Worm (Caenorhabditis elegans) whole organism, L3 larva: ENCODE data around the gene ipla-3.
A peak's percentile ranks its signal among the peaks of the same experiment; 100 is the strongest.

Experiments used
- R02D3.7 ChIP-seq: fragments of 150-350 bp; optimal IDR thresholded peaks from 2 replicates; lab custom pipeline; 2014; ENCODE audit warnings: missing biosample characterization, missing genetic modification characterization
- ZK546.5 ChIP-seq: sonication (generic microtip); optimal IDR thresholded peaks from 2 replicates; lab custom pipeline; 2017; ENCODE audit warnings: missing biosample characterization, missing genetic modification characterization
- aly-2 ChIP-seq: fragments of 150-350 bp; optimal IDR thresholded peaks from 2 replicates; lab custom pipeline; 2014; ENCODE audit warnings: missing biosample characterization, missing genetic modification characterization
- ceh-28 ChIP-seq: fragments of 150-350 bp; optimal IDR thresholded peaks from 2 replicates; lab custom pipeline; 2014; ENCODE audit warnings: missing biosample characterization, missing genetic modification reagents, missing genetic modification characterization
- ceh-82 ChIP-seq: fragments of 150-350 bp; optimal IDR thresholded peaks from 2 replicates; lab custom pipeline; 2014; ENCODE audit warnings: missing biosample characterization, missing genetic modification characterization
- daf-12 ChIP-seq: fragments of 150-350 bp; optimal IDR thresholded peaks from 2 replicates; lab custom pipeline; 2014; ENCODE audit warnings: missing biosample characterization, missing genetic modification reagents, missing genetic modification characterization
- egl-27 ChIP-seq: sonication (generic microtip); optimal IDR thresholded peaks from 4 replicates; lab custom pipeline; 2017; ENCODE audit warnings: missing biosample characterization, missing genetic modification reagents, missing genetic modification characterization
- elt-2 ChIP-seq: sonication (generic microtip); optimal IDR thresholded peaks from 2 replicates; lab custom pipeline; 2016; ENCODE audit warnings: missing genetic modification reagents, mild to moderate bottlenecking, missing genetic modification characterization, missing compliant biosample characterization
- elt-3 ChIP-seq, 3 experiments: fragments of 150-350 bp in 1 of 3; sonication (generic microtip) in 2 of 3; optimal IDR thresholded peaks; 2 replicates in 2 of 3; 4 replicates in 1 of 3; lab custom pipeline; 2014 to 2017; ENCODE audit warnings: missing biosample characterization in 3 of 3, missing genetic modification characterization in 3 of 3
- eor-1 ChIP-seq, 2 experiments: fragments of 150-350 bp; optimal IDR thresholded peaks; 2 replicates each; lab custom pipeline; 2014 to 2018; ENCODE audit warnings: missing biosample characterization in 2 of 2, missing genetic modification characterization in 2 of 2
- fkh-10 ChIP-seq: sonication (generic microtip); optimal IDR thresholded peaks from 2 replicates; lab custom pipeline; 2017; ENCODE audit warnings: missing biosample characterization, missing genetic modification reagents, missing genetic modification characterization
- fkh-2 ChIP-seq: fragments of 150-350 bp; optimal IDR thresholded peaks from 2 replicates; lab custom pipeline; 2014; ENCODE audit warnings: missing biosample characterization, missing genetic modification reagents, missing genetic modification characterization
- fos-1 ChIP-seq: fragments of 150-350 bp; optimal IDR thresholded peaks from 2 replicates; lab custom pipeline; 2014; ENCODE audit warnings: missing biosample characterization, missing genetic modification characterization
- hmg-11 ChIP-seq: sonication (generic microtip); optimal IDR thresholded peaks from 2 replicates; lab custom pipeline; 2016; ENCODE audit warnings: missing genetic modification characterization, missing compliant biosample characterization
- jun-1 ChIP-seq: fragments of 150-350 bp; optimal IDR thresholded peaks from 2 replicates; lab custom pipeline; 2014; ENCODE audit warnings: missing biosample characterization, missing genetic modification reagents, missing genetic modification characterization
- lin-15B ChIP-seq: fragments of 150-350 bp; optimal IDR thresholded peaks from 2 replicates; lab custom pipeline; 2014; ENCODE audit warnings: missing biosample characterization, missing genetic modification characterization
- lin-39 ChIP-seq: fragments of 150-350 bp; optimal IDR thresholded peaks from 2 replicates; lab custom pipeline; 2018; ENCODE audit warnings: missing biosample characterization, missing genetic modification reagents, missing genetic modification characterization
- lsy-12 ChIP-seq: sonication (generic microtip); optimal IDR thresholded peaks from 2 replicates; lab custom pipeline; 2016; ENCODE audit warnings: mild to moderate bottlenecking, missing genetic modification characterization, missing compliant biosample characterization
- mdl-1 ChIP-seq: fragments of 150-350 bp; optimal IDR thresholded peaks from 2 replicates; lab custom pipeline; 2014; ENCODE audit warnings: missing biosample characterization, missing genetic modification characterization
- mml-1 ChIP-seq: fragments of 150-350 bp; sonication (generic microtip); optimal IDR thresholded peaks from 3 replicates; lab custom pipeline; 2014; ENCODE audit warnings: missing biosample characterization, missing genetic modification characterization
- nfya-1 ChIP-seq: sonication (generic microtip); optimal IDR thresholded peaks from 2 replicates; lab custom pipeline; 2017; ENCODE audit warnings: missing genetic modification characterization, mild to moderate bottlenecking, missing compliant biosample characterization, antibody characterized with exemption, moderate library complexity; ENCODE audit not compliant: insufficient read depth
- nhr-11 ChIP-seq: fragments of 150-350 bp; optimal IDR thresholded peaks from 2 replicates; lab custom pipeline; 2014; ENCODE audit warnings: missing biosample characterization, missing genetic modification characterization
- nhr-12 ChIP-seq: fragments of 150-350 bp; optimal IDR thresholded peaks from 2 replicates; lab custom pipeline; 2014; ENCODE audit warnings: missing biosample characterization, missing genetic modification characterization
- nhr-23 ChIP-seq: fragments of 150-350 bp; optimal IDR thresholded peaks from 2 replicates; lab custom pipeline; 2014; ENCODE audit warnings: missing biosample characterization, missing genetic modification reagents, missing genetic modification characterization
- nhr-25 ChIP-seq: sonication (generic microtip); optimal IDR thresholded peaks from 2 replicates; lab custom pipeline; 2017; ENCODE audit warnings: missing biosample characterization, missing genetic modification characterization
- nhr-28 ChIP-seq: fragments of 150-350 bp; optimal IDR thresholded peaks from 2 replicates; lab custom pipeline; 2014; ENCODE audit warnings: missing biosample characterization, missing genetic modification characterization
- nhr-43 ChIP-seq: sonication (generic microtip); optimal IDR thresholded peaks from 2 replicates; lab custom pipeline; 2016; ENCODE audit warnings: mild to moderate bottlenecking, missing genetic modification characterization, missing compliant biosample characterization; ENCODE audit not compliant: poor library complexity, severe bottlenecking
- nhr-67 ChIP-seq: fragments of 150-350 bp; optimal IDR thresholded peaks from 2 replicates; lab custom pipeline; 2014; ENCODE audit warnings: missing biosample characterization, missing genetic modification characterization
- nhr-76 ChIP-seq: fragments of 150-350 bp; sonication (generic microtip); optimal IDR thresholded peaks from 5 replicates; lab custom pipeline; 2014; ENCODE audit warnings: missing biosample characterization, missing genetic modification characterization
- nhr-77 ChIP-seq: fragments of 150-350 bp; optimal IDR thresholded peaks from 2 replicates; lab custom pipeline; 2014; ENCODE audit warnings: missing biosample characterization, missing genetic modification characterization
- pha-4 ChIP-seq: fragments of 150-350 bp; optimal IDR thresholded peaks from 2 replicates; lab custom pipeline; 2014; ENCODE audit warnings: missing biosample characterization, missing genetic modification reagents, missing genetic modification characterization
- pqm-1 ChIP-seq: fragments of 150-350 bp; optimal IDR thresholded peaks from 2 replicates; lab custom pipeline; 2017; ENCODE audit warnings: missing biosample characterization, missing genetic modification characterization, inconsistent platforms
- skn-1 ChIP-seq: fragments of 150-350 bp; optimal IDR thresholded peaks from 2 replicates; lab custom pipeline; 2014; ENCODE audit warnings: missing biosample characterization, missing genetic modification characterization
- snpc-4 ChIP-seq: fragments of 150-350 bp; optimal IDR thresholded peaks from 2 replicates; lab custom pipeline; 2014; ENCODE audit warnings: missing biosample characterization, missing genetic modification characterization
- unc-39 ChIP-seq: sonication (generic microtip); optimal IDR thresholded peaks from 4 replicates; lab custom pipeline; 2017; ENCODE audit warnings: missing biosample characterization, missing genetic modification characterization
- zag-1 ChIP-seq: fragments of 150-350 bp; optimal IDR thresholded peaks from 2 replicates; lab custom pipeline; 2014; ENCODE audit warnings: missing biosample characterization, missing genetic modification characterization
- ztf-4 ChIP-seq: fragments of 150-350 bp; optimal IDR thresholded peaks from 2 replicates; lab custom pipeline; 2014; ENCODE audit warnings: missing biosample characterization, missing genetic modification characterization

Gene ipla-3

ce11 chrV:20681824-20682223, 47.2 kb downstream of the ipla-3 start:
- no peak for TF ChIP-seq unc-39 (tag; lab: Kevin White, UChicago)
- TF ChIP-seq nhr-12 (tag; lab: Kevin White, UChicago) = no peak
- TF ChIP-seq mml-1 (tag; lab: Kevin White, UChicago) = no peak
- peak; percentile 2 for TF ChIP-seq snpc-4
- TF ChIP-seq nhr-67 (tag; lab: Kevin White, UChicago) = no peak
- no peak for TF ChIP-seq nhr-28
- no peak for TF ChIP-seq R02D3.7 (tag; lab: Kevin White, UChicago)

DNA sequence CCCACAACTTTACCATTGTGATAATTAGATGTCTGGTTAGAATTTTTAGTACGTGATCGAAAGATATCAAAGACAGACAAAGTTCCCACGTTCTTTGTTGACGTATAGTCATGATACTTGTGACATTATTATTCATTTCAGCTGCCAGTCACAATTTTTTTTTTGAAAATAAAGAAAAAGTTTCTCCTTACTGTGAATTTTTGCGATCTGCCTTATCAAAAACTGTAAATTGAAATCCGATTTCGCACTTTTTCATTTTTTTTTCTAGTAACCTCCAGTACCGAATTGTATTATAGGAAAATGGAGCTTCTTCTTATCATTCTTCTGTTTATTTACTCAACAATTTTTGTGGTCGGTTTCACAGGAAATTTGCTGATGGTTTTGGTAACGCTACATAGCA, 48.0 kb downstream of the ipla-3 start, which contains the start of gene srsx-35:
Gene srsx-35 (plus strand): TSS at position 301 of the 400 bp plus-strand sequence.
- TF ChIP-seq nhr-23 (no peak), ceh-28 (no peak), nhr-76 (tag; lab: Kevin White, UChicago) (no peak), lin-15B (tag; lab: Kevin White, UChicago) (no peak), fos-1 (tag; lab: Kevin White, UChicago) (no peak), pqm-1 (tag; lab: Kevin White, UChicago) (no peak), nhr-25 (no peak), elt-2 (tag; lab: Kevin White, UChicago) (no peak), ztf-4 (tag; lab: Kevin White, UChicago) (no peak), ceh-82 (no peak), nhr-28 (no peak), fkh-10 (GFP tag; lab: Kevin White, UChicago) (no peak), daf-12 (tag; lab: Kevin White, UChicago) (no peak), ZK546.5 (tag; lab: Kevin White, UChicago) (no peak), zag-1 (tag; lab: Kevin White, UChicago) (no peak), lin-39 (tag; lab: Kevin White, UChicago) (no peak), jun-1 (tag; lab: Kevin White, UChicago) (no peak), hmg-11 (tag; lab: Kevin White, UChicago) (no peak)

DNA sequence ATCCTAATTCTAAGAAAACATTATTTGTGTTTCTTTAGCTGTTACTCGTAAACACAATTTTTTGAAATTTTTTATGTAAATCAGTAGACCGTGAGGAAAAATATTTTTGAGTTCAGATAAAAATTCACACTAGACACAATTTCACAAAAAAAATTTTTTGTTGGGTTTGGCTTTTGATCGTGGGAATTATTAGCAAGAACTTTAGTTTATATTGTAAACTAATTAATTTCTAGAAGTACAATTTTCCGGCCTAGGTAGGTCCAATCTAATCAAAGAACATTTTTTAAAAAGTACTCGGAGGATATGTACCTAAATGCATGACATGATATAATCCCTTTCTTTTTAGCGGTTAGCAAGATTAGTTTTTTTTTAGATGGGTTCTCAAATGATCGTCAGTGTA, 48.9 kb downstream of the ipla-3 start:
- TF ChIP-seq elt-3 (tag; optimal IDR thresholded peaks at IDR 0.05; lab: Kevin White, UChicago) (no peak), lin-39 (tag; lab: Kevin White, UChicago) (no peak), skn-1 (tag; lab: Kevin White, UChicago) (no peak), nhr-43 (no peak)

- TF ChIP-seq lsy-12 (tag; lab: Kevin White, UChicago) (no peak), lin-15B (tag; lab: Kevin White, UChicago) (no peak), nfya-1 (tag; lab: Kevin White, UChicago) (no peak), aly-2 (no peak), pha-4 (tag; lab: Kevin White, UChicago) (no peak), fkh-2 (tag; lab: Kevin White, UChicago) (no peak), skn-1 (tag; lab: Kevin White, UChicago) (no peak), nhr-11 (no peak), jun-1 (tag; lab: Kevin White, UChicago) (no peak), mdl-1 (tag; lab: Kevin White, UChicago) (no peak), hmg-11 (tag; lab: Kevin White, UChicago) (no peak), nhr-28 (no peak), daf-12 (tag; lab: Kevin White, UChicago) (no peak), eor-1 (tag; optimal IDR thresholded peaks at IDR 0.05; lab: Kevin White, UChicago) (no peak), nhr-23 (no peak), ztf-4 (tag; lab: Kevin White, UChicago) (no peak), egl-27 (tag; lab: Kevin White, UChicago) (no peak), nhr-77 (tag; lab: Kevin White, UChicago) (no peak)
Measured at ce11 chrV:20670625-20671024, 58.4 kb downstream of the ipla-3 start.
